Worm (Caenorhabditis elegans) whole organism, mixed stage, embryonic: ENCODE data around the gene ucr-1.

Source experiments
- bed-3 ChIP-seq: fragments of 200-800 bp; sonication (Bioruptor generic); optimal IDR thresholded peaks from 3 replicates; lab custom pipeline; 2018; ENCODE audit warnings: mild to moderate bottlenecking, missing genetic modification characterization, moderate library complexity, missing compliant biosample characterization
- drap-1 ChIP-seq: fragments of 200-800 bp; sonication (Bioruptor generic); optimal IDR thresholded peaks from 3 replicates; lab custom pipeline; 2018; ENCODE audit warnings: mild to moderate bottlenecking, missing genetic modification characterization, missing compliant biosample characterization
- elt-1 ChIP-seq: sonication (generic microtip); optimal IDR thresholded peaks from 2 replicates; lab custom pipeline; 2017; ENCODE audit warnings: missing genetic modification characterization, mild to moderate bottlenecking, missing compliant biosample characterization, antibody characterized with exemption, moderate library complexity, borderline replicate concordance; ENCODE audit not compliant: insufficient read depth
- lin-13 ChIP-seq: fragments of 150-350 bp; optimal IDR thresholded peaks from 2 replicates; lab custom pipeline; 2014; ENCODE audit warnings: missing biosample characterization, missing genetic modification characterization
- lsy-2 ChIP-seq: fragments of 150-350 bp; optimal IDR thresholded peaks from 2 replicates; lab custom pipeline; 2014; ENCODE audit warnings: missing biosample characterization, missing genetic modification characterization
- mab-5 ChIP-seq: fragments of 150-350 bp; optimal IDR thresholded peaks from 2 replicates; lab custom pipeline; 2014; ENCODE audit warnings: missing biosample characterization, missing genetic modification characterization
- nhr-237 ChIP-seq: fragments of 150-350 bp; optimal IDR thresholded peaks from 2 replicates; lab custom pipeline; 2014; ENCODE audit warnings: missing biosample characterization, missing genetic modification characterization
- nhr-76 ChIP-seq: sonication (generic microtip); optimal IDR thresholded peaks from 2 replicates; lab custom pipeline; 2017; ENCODE audit warnings: missing biosample characterization, missing genetic modification characterization
- snpc-4 ChIP-seq: fragments of 150-350 bp; optimal IDR thresholded peaks from 2 replicates; lab custom pipeline; 2014; ENCODE audit warnings: missing biosample characterization, missing genetic modification characterization
- sptf-1 ChIP-seq: sonication (generic microtip); optimal IDR thresholded peaks from 2 replicates; lab custom pipeline; 2017; ENCODE audit warnings: mild to moderate bottlenecking, missing genetic modification characterization, moderate library complexity, missing compliant biosample characterization
- tbx-8 ChIP-seq: fragments of 200-800 bp; sonication (Bioruptor generic); optimal IDR thresholded peaks from 2 replicates; lab custom pipeline; 2018; ENCODE audit warnings: mild to moderate bottlenecking, missing genetic modification characterization, moderate library complexity, missing compliant biosample characterization
- unc-39 ChIP-seq: fragments of 150-350 bp; optimal IDR thresholded peaks from 2 replicates; lab custom pipeline; 2014; ENCODE audit warnings: missing biosample characterization, missing genetic modification characterization
- unc-62 ChIP-seq: fragments of 150-350 bp; optimal IDR thresholded peaks from 2 replicates; lab custom pipeline; 2014; ENCODE audit warnings: missing biosample characterization, missing genetic modification reagents, missing genetic modification characterization
- ztf-11 ChIP-seq: fragments of 150-350 bp; optimal IDR thresholded peaks from 2 replicates; lab custom pipeline; 2014; ENCODE audit warnings: missing biosample characterization, missing genetic modification characterization

ce11 chrIII:5594350-5594749 is 2.4 kb downstream of the ucr-1 start:
- TF ChIP-seq snpc-4 (tag; lab: Kevin White, UChicago) (no peak), ztf-11 (tag; lab: Kevin White, UChicago) (no peak), nhr-237 (no peak), sptf-1 (tag; lab: Kevin White, UChicago) (no peak), elt-1 (tag; lab: Kevin White, UChicago) (no peak), lin-13 (no peak), drap-1 (GFP tag; lab: Kevin White, UChicago) (no peak), unc-39 (tag; lab: Kevin White, UChicago) (no peak), nhr-76 (tag; lab: Kevin White, UChicago) (no peak), tbx-8 (GFP tag; lab: Kevin White, UChicago) (no peak), unc-62 (GFP tag; lab: Kevin White, UChicago) (no peak), bed-3 (GFP tag; lab: Kevin White, UChicago) (no peak), lsy-2 (tag; lab: Kevin White, UChicago) (no peak), mab-5 (tag; lab: Kevin White, UChicago) (no peak)
